Worm (Caenorhabditis elegans) whole organism, L3 larva: Measurements from ENCODE around the gene pis-1.

Source experiments
- ama-1 ChIP-seq: fragments of 150-350 bp; optimal IDR thresholded peaks from 2 replicates; lab custom pipeline; 2018
- ceh-9 ChIP-seq: sonication (generic microtip); optimal IDR thresholded peaks from 2 replicates; lab custom pipeline; 2018; ENCODE audit warnings: missing biosample characterization, missing genetic modification characterization
- mdl-1 ChIP-seq: fragments of 150-350 bp; optimal IDR thresholded peaks from 2 replicates; lab custom pipeline; 2014; ENCODE audit warnings: missing biosample characterization, missing genetic modification characterization
- nhr-11 ChIP-seq: fragments of 150-350 bp; optimal IDR thresholded peaks from 2 replicates; lab custom pipeline; 2014; ENCODE audit warnings: missing biosample characterization, missing genetic modification characterization
- pqm-1 ChIP-seq: fragments of 150-350 bp; optimal IDR thresholded peaks from 2 replicates; lab custom pipeline; 2017; ENCODE audit warnings: missing biosample characterization, missing genetic modification characterization, inconsistent platforms
- unc-39 ChIP-seq: sonication (generic microtip); optimal IDR thresholded peaks from 4 replicates; lab custom pipeline; 2017; ENCODE audit warnings: missing biosample characterization, missing genetic modification characterization
- zag-1 ChIP-seq: fragments of 150-350 bp; optimal IDR thresholded peaks from 2 replicates; lab custom pipeline; 2014; ENCODE audit warnings: missing biosample characterization, missing genetic modification characterization

DNA sequence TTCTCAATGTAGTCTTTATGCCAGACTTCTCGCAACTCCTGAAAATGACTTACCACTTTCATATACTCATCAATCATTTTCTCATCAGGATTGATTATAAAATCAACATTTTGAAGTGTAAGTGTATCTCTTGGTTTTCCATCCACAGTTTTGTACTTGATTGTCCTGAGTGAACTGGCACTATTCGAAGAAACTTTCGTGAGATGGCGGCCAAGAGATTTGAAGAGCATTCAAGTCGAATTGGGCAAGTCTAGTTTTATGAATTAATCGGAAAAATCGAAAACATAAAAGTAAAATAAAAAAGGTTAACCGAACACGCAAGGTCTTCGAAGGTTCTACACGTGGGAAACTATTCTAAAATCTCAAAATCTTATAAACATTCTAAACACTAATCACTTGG lies 53.5 kb downstream of the pis-1 start, which contains the start of gene C28D4.7:
- TF ChIP-seq ama-1 (lab: Kevin White, UChicago) (no peak), ceh-9 (tag; lab: Kevin White, UChicago) (no peak), pqm-1 (tag; lab: Kevin White, UChicago) (no peak), nhr-11 (no peak), zag-1 (tag; lab: Kevin White, UChicago) (no peak), unc-39 (tag; lab: Kevin White, UChicago) (no peak), mdl-1 (tag; lab: Kevin White, UChicago) (no peak)
